Fruit fly (Drosophila melanogaster): ENCODE measurements around the gene Bacc.

DNA sequence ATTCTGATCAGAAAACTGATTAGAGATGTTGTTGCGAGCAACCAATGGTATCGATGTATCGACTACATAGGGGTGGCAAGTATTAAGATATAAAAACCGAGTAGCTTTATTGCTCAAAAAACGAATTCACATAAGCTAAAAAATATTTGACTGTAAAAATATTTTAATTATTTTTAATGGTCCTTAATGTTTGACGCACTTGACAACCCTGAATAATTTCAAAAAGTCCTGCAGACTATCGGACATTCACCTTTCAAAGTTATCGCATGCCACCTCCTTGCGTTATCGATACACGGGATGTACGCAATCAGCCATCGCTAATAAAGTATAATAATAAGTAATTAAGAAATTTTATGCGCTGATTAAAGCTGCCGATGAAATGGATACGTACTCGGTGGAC, 7.4 kb downstream of the Bacc start, which contains the start of the genes HemK2, Snapin and Tnpo-SR:
- TF ChIP-seq Clk (GFP tag; optimal IDR thresholded peaks at IDR 0.05) (peak; percentile 90), kay (GFP tag; ENCODE audit: borderline replicate concordance) (no peak), Mnt (GFP tag; optimal IDR thresholded peaks at IDR 0.05) (peak; percentile 93), bab1 (GFP tag; optimal IDR thresholded peaks at IDR 0.05) (peak; percentile 97), Hr96 (GFP tag; optimal IDR thresholded peaks at IDR 0.05) (no peak), CG11617 (GFP tag; optimal IDR thresholded peaks at IDR 0.05) (peak; percentile 93), CG7101 (tag; optimal IDR thresholded peaks at IDR 0.05) (peak; percentile 96), CG33017 (tag; optimal IDR thresholded peaks at IDR 0.05) (peak; percentile 92), tj (GFP tag; optimal IDR thresholded peaks at IDR 0.05) (peak; percentile 79), toe (GFP tag; optimal IDR thresholded peaks at IDR 0.05) (peak; percentile 97)

All from whole organism, adult.